Fruit fly (Drosophila melanogaster) whole organism, embryonic: ENCODE measurements around the gene Bet5.

Experiments used
- Atf6 ChIP-seq: fragments of 200-800 bp; sonication (Bioruptor generic); IDR thresholded peaks from 2 replicates; pipeline ENCODE4 v1.3.6; 2022; ENCODE audit warnings: missing biosample characterization, missing genetic modification characterization
- Awh ChIP-seq: fragments of 200-800 bp; sonication (Bioruptor generic); IDR thresholded peaks from 2 replicates; pipeline ENCODE4, ENCODE4 v1.3.6; 2022; ENCODE audit warnings: missing biosample characterization, missing genetic modification characterization
- Bteb2 ChIP-seq: fragments of 200-800 bp; sonication (Bioruptor generic); optimal IDR thresholded peaks from 2 replicates; lab custom pipeline; 2016; ENCODE audit warnings: missing biosample characterization, missing genetic modification characterization
- CG10543 ChIP-seq: fragments of 200-800 bp; sonication (Bioruptor generic); optimal IDR thresholded peaks from 3 replicates; lab custom pipeline; 2017; ENCODE audit warnings: missing biosample characterization, mild to moderate bottlenecking, missing genetic modification characterization, moderate library complexity
- CG10654 ChIP-seq: fragments of 200-800 bp; sonication (Bioruptor generic); optimal IDR thresholded peaks from 2 replicates; lab custom pipeline; 2016; ENCODE audit warnings: missing biosample characterization, missing genetic modification characterization
- CG12104 ChIP-seq: fragments of 200-800 bp; sonication (Bioruptor generic); optimal IDR thresholded peaks from 3 replicates; lab custom pipeline; 2016; ENCODE audit warnings: missing biosample characterization, missing genetic modification characterization
- CG12155 ChIP-seq: fragments of 200-800 bp; sonication (Bioruptor generic); optimal IDR thresholded peaks from 3 replicates; lab custom pipeline; 2016; ENCODE audit warnings: missing biosample characterization, missing genetic modification characterization
- CG12236 ChIP-seq: fragments of 200-800 bp; sonication (Bioruptor generic); optimal IDR thresholded peaks from 2 replicates; lab custom pipeline; 2016; ENCODE audit warnings: missing biosample characterization, missing genetic modification characterization
- CG14965 ChIP-seq: fragments of 200-800 bp; sonication (Bioruptor generic); optimal IDR thresholded peaks from 2 replicates; lab custom pipeline; 2016; ENCODE audit warnings: missing biosample characterization, missing genetic modification characterization, borderline replicate concordance
- CG15269 ChIP-seq: fragments of 200-800 bp; sonication (Bioruptor generic); optimal IDR thresholded peaks from 2 replicates; lab custom pipeline; 2018; ENCODE audit warnings: missing biosample characterization, mild to moderate bottlenecking, missing genetic modification characterization, moderate library complexity
- CG1529 ChIP-seq: fragments of 200-800 bp; sonication (Bioruptor generic); optimal IDR thresholded peaks from 3 replicates; lab custom pipeline; 2018; ENCODE audit warnings: missing biosample characterization, missing genetic modification characterization
- CG15696 ChIP-seq: fragments of 200-800 bp; sonication (Bioruptor generic); optimal IDR thresholded peaks from 2 replicates; lab custom pipeline; 2019; ENCODE audit warnings: missing biosample characterization, mild to moderate bottlenecking, missing genetic modification characterization, moderate library complexity
- CG1602 ChIP-seq: fragments of 200-800 bp; sonication (Bioruptor generic); optimal IDR thresholded peaks from 3 replicates; lab custom pipeline; 2016; ENCODE audit warnings: missing biosample characterization, missing genetic modification characterization
- CG17829 ChIP-seq: fragments of 200-800 bp; optimal IDR thresholded peaks from 2 replicates; lab custom pipeline; 2019; ENCODE audit warnings: missing biosample characterization, mild to moderate bottlenecking, missing genetic modification characterization, moderate library complexity
- CG18476 ChIP-seq: fragments of 200-800 bp; sonication (Bioruptor generic); optimal IDR thresholded peaks from 2 replicates; lab custom pipeline; 2016; ENCODE audit warnings: missing biosample characterization, mild to moderate bottlenecking, missing genetic modification characterization
- CG2712 ChIP-seq: fragments of 200-800 bp; optimal IDR thresholded peaks from 3 replicates; lab custom pipeline; 2019; ENCODE audit warnings: missing biosample characterization, mild to moderate bottlenecking, missing genetic modification characterization, moderate library complexity
- CG32532 ChIP-seq: fragments of 200-800 bp; sonication (Bioruptor generic); IDR thresholded peaks from 2 replicates; pipeline ENCODE4 v1.3.6; 2022; ENCODE audit warnings: missing biosample characterization, missing genetic modification characterization
- CG3281 ChIP-seq: fragments of 200-800 bp; sonication (Bioruptor generic); optimal IDR thresholded peaks from 3 replicates; lab custom pipeline; 2017; ENCODE audit warnings: missing biosample characterization, mild to moderate bottlenecking, missing genetic modification characterization
- CG34224 ChIP-seq: fragments of 200-800 bp; sonication (Bioruptor generic); IDR thresholded peaks from 3 replicates; pipeline ENCODE4 v1.3.6; 2022; ENCODE audit warnings: missing biosample characterization, missing genetic modification characterization; ENCODE audit not compliant: partially characterized antibody
- CG4404 ChIP-seq: fragments of 200-800 bp; sonication (Bioruptor generic); IDR thresholded peaks from 2 replicates; pipeline ENCODE4 v1.3.6; 2022; ENCODE audit warnings: missing biosample characterization, missing genetic modification characterization
- CG5180 ChIP-seq: fragments of 200-800 bp; sonication (Bioruptor generic); optimal IDR thresholded peaks from 3 replicates; lab custom pipeline; 2017; ENCODE audit warnings: missing biosample characterization, missing genetic modification characterization, mild to moderate bottlenecking, moderate library complexity, missing genetic modification reagents
- CG6175 ChIP-seq: fragments of 200-800 bp; sonication (Bioruptor generic); IDR thresholded peaks from 3 replicates; pipeline ENCODE4 v1.3.6; 2022; ENCODE audit warnings: missing biosample characterization, missing genetic modification characterization
- CG7357 ChIP-seq: fragments of 200-800 bp; sonication (Bioruptor generic); IDR thresholded peaks from 3 replicates; pipeline ENCODE4 v1.3.6; 2022; ENCODE audit warnings: missing biosample characterization, missing genetic modification characterization
- CG7372 ChIP-seq: fragments of 200-800 bp; sonication (Bioruptor generic); IDR thresholded peaks from 2 replicates; pipeline ENCODE4 v1.3.6; 2022; ENCODE audit warnings: missing biosample characterization, missing genetic modification characterization
- CG7556 ChIP-seq: fragments of 200-800 bp; sonication (Bioruptor generic); optimal IDR thresholded peaks from 2 replicates; lab custom pipeline; 2017; ENCODE audit warnings: missing biosample characterization, mild to moderate bottlenecking, missing genetic modification characterization
- CG9437 ChIP-seq: fragments of 200-800 bp; sonication (Bioruptor generic); optimal IDR thresholded peaks from 2 replicates; lab custom pipeline; 2018; ENCODE audit warnings: missing biosample characterization, mild to moderate bottlenecking, missing genetic modification characterization
- CG9727 ChIP-seq: fragments of 200-800 bp; sonication (Bioruptor generic); optimal IDR thresholded peaks from 3 replicates; lab custom pipeline; 2017; ENCODE audit warnings: missing biosample characterization, mild to moderate bottlenecking, missing genetic modification characterization
- CG9932 ChIP-seq: fragments of 200-800 bp; sonication (Bioruptor generic); IDR thresholded peaks from 2 replicates; pipeline ENCODE4 v1.3.6; 2022; ENCODE audit warnings: missing biosample characterization, missing genetic modification characterization
- HLH3B ChIP-seq: fragments of 200-800 bp; sonication (Bioruptor generic); IDR thresholded peaks from 2 replicates; pipeline ENCODE4 v1.3.6; 2022; ENCODE audit warnings: missing biosample characterization, missing genetic modification characterization
- HLH4C ChIP-seq: fragments of 200-800 bp; sonication (Bioruptor generic); IDR thresholded peaks from 3 replicates; pipeline ENCODE4 v1.3.6; 2022; ENCODE audit warnings: missing biosample characterization, missing genetic modification characterization; ENCODE audit not compliant: partially characterized antibody
- HmgD ChIP-seq: fragments of 200-800 bp; sonication (Bioruptor generic); optimal IDR thresholded peaks from 3 replicates; lab custom pipeline; 2016; ENCODE audit warnings: missing biosample characterization, missing genetic modification characterization
- Hr3 ChIP-seq: fragments of 200-800 bp; sonication (Bioruptor generic); optimal IDR thresholded peaks from 3 replicates; lab custom pipeline; 2016; ENCODE audit warnings: missing biosample characterization, missing genetic modification characterization
- Kr ChIP-seq: fragments of 200-800 bp; sonication (Bioruptor generic); optimal IDR thresholded peaks from 2 replicates; lab custom pipeline; 2017; ENCODE audit warnings: missing biosample characterization, mild to moderate bottlenecking, missing genetic modification characterization
- Max ChIP-seq: fragments of 200-800 bp; sonication (Bioruptor generic); optimal IDR thresholded peaks from 2 replicates; lab custom pipeline; 2016; ENCODE audit warnings: missing biosample characterization, mild to moderate bottlenecking, missing genetic modification characterization
- abd-A ChIP-seq: fragments of 200-800 bp; sonication (Bioruptor generic); optimal IDR thresholded peaks from 3 replicates; lab custom pipeline; 2019; ENCODE audit warnings: missing biosample characterization, mild to moderate bottlenecking, missing genetic modification characterization, moderate library complexity
- ara ChIP-seq: fragments of 200-800 bp; sonication (Bioruptor generic); IDR thresholded peaks from 2 replicates; pipeline ENCODE4 v1.3.6; 2022; ENCODE audit warnings: missing biosample characterization, missing genetic modification characterization
- caup ChIP-seq: fragments of 200-800 bp; sonication (Bioruptor generic); optimal IDR thresholded peaks from 3 replicates; lab custom pipeline; 2017; ENCODE audit warnings: missing biosample characterization, mild to moderate bottlenecking, missing genetic modification characterization, moderate library complexity; ENCODE audit not compliant: severe bottlenecking
- cg ChIP-seq: fragments of 200-800 bp; sonication (Bioruptor generic); optimal IDR thresholded peaks from 3 replicates; lab custom pipeline; 2019; ENCODE audit warnings: missing biosample characterization, mild to moderate bottlenecking, missing genetic modification characterization, moderate library complexity
- chif ChIP-seq, 2 experiments: fragments of 200-800 bp; sonication (Bioruptor generic); optimal IDR thresholded peaks; 3 replicates each; lab custom pipeline; 2016; ENCODE audit warnings: missing biosample characterization in 2 of 2, missing genetic modification characterization in 2 of 2
- esg ChIP-seq: fragments of 200-800 bp; sonication (Bioruptor generic); conservative IDR thresholded peaks from 2 replicates; pipeline ENCODE4 v1.3.6; 2022; ENCODE audit warnings: missing biosample characterization, missing genetic modification characterization
- fd96Cb ChIP-seq: fragments of 200-800 bp; sonication (Bioruptor generic); optimal IDR thresholded peaks from 2 replicates; lab custom pipeline; 2018; ENCODE audit warnings: missing biosample characterization, mild to moderate bottlenecking, missing genetic modification characterization, moderate library complexity
- ftz-f1 ChIP-seq: fragments of 200-800 bp; sonication (Bioruptor generic); optimal IDR thresholded peaks from 2 replicates; lab custom pipeline; 2016; ENCODE audit warnings: missing biosample characterization, missing genetic modification characterization
- kni ChIP-seq: fragments of 200-800 bp; sonication (Bioruptor generic); optimal IDR thresholded peaks from 3 replicates; lab custom pipeline; 2017; ENCODE audit warnings: mild to moderate bottlenecking, missing biosample characterization, missing genetic modification reagents, missing genetic modification characterization
- otp ChIP-seq: fragments of 200-800 bp; sonication (Bioruptor generic); IDR thresholded peaks from 3 replicates; pipeline ENCODE4, ENCODE4 v1.3.6; 2022; ENCODE audit warnings: missing biosample characterization, missing genetic modification characterization
- pho ChIP-seq: fragments of 200-800 bp; sonication (Bioruptor generic); optimal IDR thresholded peaks from 2 replicates; lab custom pipeline; 2016; ENCODE audit warnings: missing biosample characterization, missing genetic modification characterization
- run ChIP-seq: fragments of 200-800 bp; sonication (Bioruptor generic); optimal IDR thresholded peaks from 3 replicates; lab custom pipeline; 2018; ENCODE audit warnings: missing biosample characterization, mild to moderate bottlenecking, missing genetic modification characterization
- toy ChIP-seq: fragments of 200-800 bp; sonication (Bioruptor generic); IDR thresholded peaks from 2 replicates; pipeline ENCODE4 v1.3.6; 2022; ENCODE audit warnings: missing biosample characterization, missing genetic modification characterization
- tx ChIP-seq: fragments of 200-800 bp; sonication (Bioruptor generic); optimal IDR thresholded peaks from 2 replicates; lab custom pipeline; 2016; ENCODE audit warnings: missing biosample characterization, missing genetic modification characterization
- vnd ChIP-seq: fragments of 200-800 bp; sonication (Bioruptor generic); IDR thresholded peaks from 3 replicates; pipeline ENCODE4 v1.3.6; 2022; ENCODE audit warnings: missing biosample characterization, missing genetic modification characterization; ENCODE audit not compliant: partially characterized antibody
- zen ChIP-seq: fragments of 200-800 bp; sonication (Bioruptor generic); optimal IDR thresholded peaks from 3 replicates; lab custom pipeline; 2018; ENCODE audit warnings: missing biosample characterization, mild to moderate bottlenecking, missing genetic modification characterization, moderate library complexity
- zfh1 ChIP-seq: fragments of 200-800 bp; sonication (Bioruptor generic); IDR thresholded peaks from 3 replicates; pipeline ENCODE4 v1.3.6; 2022; ENCODE audit warnings: missing biosample characterization, missing genetic modification characterization

Gene Bet5

DNA sequence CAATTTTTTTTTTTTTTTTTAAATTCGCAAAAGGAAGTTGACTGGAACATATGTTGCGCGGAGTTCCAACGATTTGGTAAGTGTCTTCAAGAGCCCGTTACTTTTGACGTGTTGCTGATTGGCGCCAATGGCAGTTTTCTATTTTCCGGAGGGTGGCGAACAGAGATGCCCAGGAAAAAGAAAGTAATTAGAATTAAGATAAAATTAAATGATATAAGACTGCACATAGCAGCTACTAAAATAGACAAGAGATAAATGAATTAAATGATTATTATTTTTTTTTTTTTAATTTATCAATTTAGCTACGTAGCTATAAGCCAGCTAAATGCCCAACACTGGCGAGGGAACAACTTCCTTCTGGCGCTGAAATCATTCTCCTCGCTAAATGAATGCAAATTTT, 42.2 kb downstream of the Bet5 start (continued):
- TF ChIP-seq CG10543 (no peak), Kr (GFP tag; lab: Kevin White, UChicago) (no peak), Hr3 (GFP tag; lab: Kevin White, UChicago) (no peak), CG34224 (no peak), Awh (no peak), chif (GFP tag; optimal IDR thresholded peaks at IDR 0.05; lab: Kevin White, UChicago) (no peak), Atf6 (no peak), abd-A (no peak), cg (no peak), CG1602 (GFP tag; lab: Kevin White, UChicago) (no peak), toy (no peak), esg (GFP tag; lab: Robert Waterston, UW) (0 out of 2 replicates have a peak, but pooled peaks have one; percentile 18), CG18476 (GFP tag; lab: Kevin White, UChicago) (no peak), run (tag; lab: Kevin White, UChicago) (no peak), fd96Cb (tag; lab: Kevin White, UChicago) (no peak), CG6175 (no peak), Bteb2 (no peak), CG7556 (peak; percentile 19), CG5180 (GFP tag; lab: Kevin White, UChicago) (no peak), HLH3B (GFP tag; lab: Robert Waterston, UW) (0 out of 2 replicates have a peak, but pooled peaks have one; percentile 13), CG10654 (GFP tag; lab: Kevin White, UChicago) (no peak), kni (GFP tag; lab: Kevin White, UChicago) (no peak), CG1529 (GFP tag; lab: Kevin White, UChicago) (no peak), ftz-f1 (GFP tag; lab: Kevin White, UChicago) (no peak), zfh1 (GFP tag; lab: Robert Waterston, UW) (peak; percentile 59; the same call in 1 of the 3 replicates), CG7372 (GFP tag; lab: Robert Waterston, UW) (no peak), CG4404 (peak; percentile 41; the same call in 1 of the 2 replicates), CG9437 (GFP tag; lab: Kevin White, UChicago) (no peak), CG14965 (no peak), CG15696 (no peak), pho (GFP tag; lab: Kevin White, UChicago) (no peak), caup (GFP tag; lab: Kevin White, UChicago) (no peak), HmgD (GFP tag; lab: Kevin White, UChicago) (no peak), CG3281 (GFP tag; lab: Kevin White, UChicago) (no peak), CG2712 (tag; lab: Kevin White, UChicago) (peak; percentile 55), otp (GFP tag; lab: Robert Waterston, UW) (0 out of 3 replicates have a peak, but pooled peaks have one; percentile 12), CG9727 (GFP tag; lab: Kevin White, UChicago) (peak; percentile 20), Max (no peak), HLH4C (GFP tag; lab: Robert Waterston, UW) (no peak), CG7357 (GFP tag; lab: Robert Waterston, UW) (no peak), zen (tag; lab: Kevin White, UChicago) (peak; percentile 47), CG12104 (no peak), CG9932 (GFP tag; lab: Robert Waterston, UW) (no peak), vnd (GFP tag; lab: Robert Waterston, UW) (no peak), CG32532 (peak; percentile 18; the same call in 1 of the 2 replicates), ara (GFP tag; lab: Robert Waterston, UW) (peak; percentile 60; the same call in 1 of the 2 replicates), CG15269 (peak; percentile 25), tx (GFP tag; lab: Kevin White, UChicago) (no peak), CG12155 (GFP tag; lab: Kevin White, UChicago) (no peak), CG12236 (GFP tag; lab: Kevin White, UChicago) (no peak), CG17829 (tag; lab: Kevin White, UChicago) (no peak)
